Fruit fly (Drosophila melanogaster) whole organism, embryonic: Measurements from ENCODE around the gene CG14636.
A peak's percentile ranks its signal among the peaks of the same experiment; 100 is the strongest.

Experiments
- BEAF-32 ChIP-seq: fragments of 200-800 bp; sonication (Bioruptor generic); optimal IDR thresholded peaks from 3 replicates; lab custom pipeline; 2017; ENCODE audit warnings: missing biosample characterization, missing genetic modification characterization, mild to moderate bottlenecking, moderate library complexity, missing genetic modification reagents
- C15 ChIP-seq: fragments of 200-800 bp; sonication (Bioruptor generic); IDR thresholded peaks from 3 replicates; pipeline ENCODE4 v1.3.6; 2022; ENCODE audit warnings: missing biosample characterization, missing genetic modification characterization
- CG11560 ChIP-seq: fragments of 200-800 bp; sonication (Bioruptor generic); IDR thresholded peaks from 3 replicates; pipeline ENCODE4 v1.3.6; 2022; ENCODE audit warnings: missing biosample characterization, missing genetic modification characterization
- CG12659 ChIP-seq: fragments of 200-800 bp; sonication (Bioruptor generic); optimal IDR thresholded peaks from 3 replicates; lab custom pipeline; 2017; ENCODE audit warnings: mild to moderate bottlenecking, missing biosample characterization, missing genetic modification reagents, missing genetic modification characterization
- CG13296 ChIP-seq: fragments of 200-800 bp; sonication (Bioruptor generic); optimal IDR thresholded peaks from 3 replicates; lab custom pipeline; 2018; ENCODE audit warnings: missing biosample characterization, mild to moderate bottlenecking, missing genetic modification characterization
- CG15514 ChIP-seq: fragments of 200-800 bp; sonication (Bioruptor generic); optimal IDR thresholded peaks from 3 replicates; lab custom pipeline; 2017; ENCODE audit warnings: missing biosample characterization, missing genetic modification characterization, mild to moderate bottlenecking, moderate library complexity, missing genetic modification reagents
- CG18011 ChIP-seq: fragments of 200-800 bp; sonication (Bioruptor generic); optimal IDR thresholded peaks from 2 replicates; lab custom pipeline; 2017; ENCODE audit warnings: missing biosample characterization, missing genetic modification characterization, mild to moderate bottlenecking, moderate library complexity, missing genotype
- CG18262 ChIP-seq: fragments of 200-800 bp; optimal IDR thresholded peaks from 3 replicates; lab custom pipeline; 2019; ENCODE audit warnings: missing biosample characterization, mild to moderate bottlenecking, missing genetic modification characterization, moderate library complexity
- CG30403 ChIP-seq: fragments of 200-800 bp; sonication (Bioruptor generic); optimal IDR thresholded peaks from 3 replicates; lab custom pipeline; 2016; ENCODE audit warnings: missing biosample characterization, missing genetic modification characterization
- CG34422 ChIP-seq: fragments of 200-800 bp; sonication (Bioruptor generic); IDR thresholded peaks from 3 replicates; pipeline ENCODE4 v1.3.6; 2022; ENCODE audit warnings: missing biosample characterization, missing genetic modification characterization
- CG3726 ChIP-seq: fragments of 200-800 bp; sonication (Bioruptor generic); IDR thresholded peaks from 3 replicates; pipeline ENCODE4, ENCODE4 v1.3.6; 2022; ENCODE audit warnings: missing biosample characterization, missing genetic modification characterization
- CG4282 ChIP-seq: fragments of 200-800 bp; sonication (Bioruptor generic); optimal IDR thresholded peaks from 2 replicates; lab custom pipeline; 2016; ENCODE audit warnings: missing biosample characterization, missing genetic modification characterization
- CG6765 ChIP-seq: fragments of 200-800 bp; sonication (Bioruptor generic); optimal IDR thresholded peaks from 3 replicates; lab custom pipeline; 2017; ENCODE audit warnings: missing biosample characterization, mild to moderate bottlenecking, missing genetic modification characterization
- CG7786 ChIP-seq: fragments of 200-800 bp; sonication (Bioruptor generic); optimal IDR thresholded peaks from 2 replicates; lab custom pipeline; 2016; ENCODE audit warnings: missing biosample characterization, missing genetic modification characterization
- CG7839 ChIP-seq: fragments of 200-800 bp; sonication (Bioruptor generic); optimal IDR thresholded peaks from 3 replicates; lab custom pipeline; 2018; ENCODE audit warnings: missing biosample characterization, mild to moderate bottlenecking, missing genetic modification characterization, moderate library complexity
- CG7963 ChIP-seq: fragments of 200-800 bp; sonication (Bioruptor generic); IDR thresholded peaks from 3 replicates; pipeline ENCODE4 v1.3.6; 2022; ENCODE audit warnings: missing biosample characterization, missing genetic modification characterization; ENCODE audit not compliant: partially characterized antibody
- CG8944 ChIP-seq: fragments of 200-800 bp; sonication (Bioruptor generic); optimal IDR thresholded peaks from 3 replicates; lab custom pipeline; 2016; ENCODE audit warnings: missing biosample characterization, missing genetic modification characterization
- CG9876 ChIP-seq: fragments of 200-800 bp; sonication (Bioruptor generic); optimal IDR thresholded peaks from 2 replicates; lab custom pipeline; 2016; ENCODE audit warnings: missing biosample characterization, missing genetic modification characterization
- Camta ChIP-seq: fragments of 200-800 bp; sonication (Bioruptor generic); optimal IDR thresholded peaks from 2 replicates; lab custom pipeline; 2016; ENCODE audit warnings: missing biosample characterization, missing genetic modification characterization
- Deaf1 ChIP-seq: fragments of 200-800 bp; optimal IDR thresholded peaks from 3 replicates; lab custom pipeline; 2019; ENCODE audit warnings: missing biosample characterization, mild to moderate bottlenecking, missing genetic modification characterization, moderate library complexity
- Dek ChIP-seq: fragments of 200-800 bp; sonication (Bioruptor generic); optimal IDR thresholded peaks from 3 replicates; lab custom pipeline; 2019; ENCODE audit warnings: missing biosample characterization, mild to moderate bottlenecking, missing genetic modification characterization, moderate library complexity
- Dref ChIP-seq: fragments of 200-800 bp; sonication (Bioruptor generic); IDR thresholded peaks from 2 replicates; pipeline ENCODE4 v1.3.6; 2022; ENCODE audit warnings: missing biosample characterization, missing genetic modification characterization
- E2f2 ChIP-seq: fragments of 200-800 bp; sonication (Bioruptor generic); IDR thresholded peaks from 2 replicates; pipeline ENCODE4 v1.3.6; 2022; ENCODE audit warnings: missing biosample characterization, missing genetic modification characterization
- Fer3 ChIP-seq: fragments of 200-800 bp; sonication (Bioruptor generic); optimal IDR thresholded peaks from 2 replicates; lab custom pipeline; 2018; ENCODE audit warnings: missing biosample characterization, mild to moderate bottlenecking, missing genetic modification characterization, moderate library complexity
- Gsc ChIP-seq: fragments of 200-800 bp; sonication (Bioruptor generic); IDR thresholded peaks from 2 replicates; pipeline ENCODE4 v1.3.6; 2022; ENCODE audit warnings: missing biosample characterization, missing genetic modification characterization
- HmgZ ChIP-seq: fragments of 200-800 bp; sonication (Bioruptor generic); optimal IDR thresholded peaks from 2 replicates; lab custom pipeline; 2018; ENCODE audit warnings: missing biosample characterization, mild to moderate bottlenecking, missing genetic modification characterization
- Neu2 ChIP-seq: fragments of 200-800 bp; sonication (Bioruptor generic); optimal IDR thresholded peaks from 3 replicates; lab custom pipeline; 2016; ENCODE audit warnings: missing biosample characterization, missing genetic modification characterization, borderline replicate concordance
- Opbp ChIP-seq: fragments of 200-800 bp; sonication (Bioruptor generic); IDR thresholded peaks from 3 replicates; pipeline ENCODE4 v1.3.6; 2022; ENCODE audit warnings: missing biosample characterization, missing genetic modification characterization; ENCODE audit not compliant: partially characterized antibody
- PHDP ChIP-seq: fragments of 200-800 bp; sonication (Bioruptor generic); optimal IDR thresholded peaks from 3 replicates; lab custom pipeline; 2018; ENCODE audit warnings: missing biosample characterization, mild to moderate bottlenecking, missing genetic modification characterization, moderate library complexity
- Trl ChIP-seq, 3 experiments: fragments of >200 bp in 2 of 3; fragments of 200-800 bp in 1 of 3; sonication (Bioruptor generic) in 1 of 3; optimal IDR thresholded peaks; 2 replicates in 1 of 3; 3 replicates in 2 of 3; lab custom pipeline; 2016 to 2017; ENCODE audit warnings: missing biosample characterization in 1 of 3, missing genetic modification characterization in 1 of 3
- Usf ChIP-seq: fragments of 200-800 bp; sonication (Bioruptor generic); optimal IDR thresholded peaks from 2 replicates; lab custom pipeline; 2017; ENCODE audit warnings: missing genotype, missing biosample characterization, missing genetic modification characterization
- Xrp1 ChIP-seq: fragments of 200-800 bp; sonication (Bioruptor generic); IDR thresholded peaks from 2 replicates; pipeline ENCODE4 v1.3.6; 2022; ENCODE audit warnings: missing biosample characterization, missing genetic modification characterization
- YL-1 ChIP-seq: fragments of 200-800 bp; sonication (Bioruptor generic); optimal IDR thresholded peaks from 3 replicates; lab custom pipeline; 2017; ENCODE audit warnings: missing biosample characterization, mild to moderate bottlenecking, missing genetic modification characterization
- al ChIP-seq: fragments of 200-800 bp; sonication (Bioruptor generic); IDR thresholded peaks from 2 replicates; pipeline ENCODE4 v1.3.6; 2022; ENCODE audit warnings: missing biosample characterization, missing genetic modification characterization
- ara ChIP-seq: fragments of 200-800 bp; sonication (Bioruptor generic); IDR thresholded peaks from 2 replicates; pipeline ENCODE4 v1.3.6; 2022; ENCODE audit warnings: missing biosample characterization, missing genetic modification characterization
- ash1 ChIP-seq: fragments of 200-800 bp; sonication (Bioruptor generic); optimal IDR thresholded peaks from 2 replicates; lab custom pipeline; 2018; ENCODE audit warnings: missing biosample characterization, mild to moderate bottlenecking, missing genetic modification characterization
- btn ChIP-seq: fragments of 200-800 bp; sonication (Bioruptor generic); optimal IDR thresholded peaks from 2 replicates; lab custom pipeline; 2016; ENCODE audit warnings: missing biosample characterization, missing genetic modification characterization
- cas ChIP-seq: fragments of 200-800 bp; sonication (Bioruptor generic); IDR thresholded peaks from 2 replicates; pipeline ENCODE4 v1.3.6; 2022; ENCODE audit warnings: missing biosample characterization, missing genetic modification characterization
- ewg ChIP-seq: fragments of 200-800 bp; sonication (Bioruptor generic); optimal IDR thresholded peaks from 3 replicates; lab custom pipeline; 2017; ENCODE audit warnings: mild to moderate bottlenecking, missing biosample characterization, missing genetic modification reagents, missing genetic modification characterization
- hb ChIP-seq: fragments of 200-800 bp; sonication (Bioruptor generic); IDR thresholded peaks from 3 replicates; pipeline ENCODE4 v1.3.6; 2022; ENCODE audit warnings: missing biosample characterization, missing genetic modification characterization; ENCODE audit not compliant: partially characterized antibody
- maf-S ChIP-seq: fragments of 200-800 bp; sonication (Bioruptor generic); optimal IDR thresholded peaks from 2 replicates; lab custom pipeline; 2016; ENCODE audit warnings: missing biosample characterization, missing genetic modification characterization
- nom ChIP-seq: fragments of 200-800 bp; sonication (Bioruptor generic); optimal IDR thresholded peaks from 2 replicates; lab custom pipeline; 2017; ENCODE audit warnings: missing biosample characterization, missing genetic modification characterization, mild to moderate bottlenecking, moderate library complexity, missing genetic modification reagents
- pan ChIP-seq, 4 experiments: fragments of >200 bp in 3 of 4; fragments of 200-800 bp in 1 of 4; sonication (Bioruptor generic) in 1 of 4; optimal IDR thresholded peaks in 3 of 4; IDR thresholded peaks in 1 of 4; 2 replicates each; pipeline versions ENCODE4 v1.3.6 to Lab custom; 2017 to 2022; ENCODE audit warnings: missing biosample characterization in 2 of 4, missing genetic modification characterization in 2 of 4, mixed read lengths in 1 of 4
- pita ChIP-seq: fragments of 200-800 bp; sonication (Bioruptor generic); optimal IDR thresholded peaks from 2 replicates; lab custom pipeline; 2017; ENCODE audit warnings: missing biosample characterization, mild to moderate bottlenecking, missing genetic modification characterization
- pros ChIP-seq: fragments of 200-800 bp; sonication (Bioruptor generic); optimal IDR thresholded peaks from 3 replicates; lab custom pipeline; 2019; ENCODE audit warnings: missing biosample characterization, mild to moderate bottlenecking, missing genetic modification characterization, moderate library complexity
- pum ChIP-seq: fragments of 200-800 bp; sonication (Bioruptor generic); optimal IDR thresholded peaks from 2 replicates; lab custom pipeline; 2016; ENCODE audit warnings: missing biosample characterization, missing genetic modification characterization
- pzg ChIP-seq: fragments of 200-800 bp; sonication (Bioruptor generic); optimal IDR thresholded peaks from 3 replicates; lab custom pipeline; 2018; ENCODE audit warnings: missing biosample characterization, mild to moderate bottlenecking, missing genetic modification characterization, moderate library complexity
- sens ChIP-seq: fragments of 200-800 bp; sonication (Bioruptor generic); peaks from one replicate; lab custom pipeline; 2016; ENCODE audit warnings: missing biosample characterization, missing genetic modification characterization
- tio ChIP-seq: fragments of 200-800 bp; sonication (Bioruptor generic); optimal IDR thresholded peaks from 2 replicates; lab custom pipeline; 2017; ENCODE audit warnings: missing biosample characterization, missing genetic modification characterization, inconsistent platforms

CG14636 gene

dm6 chr3R:4220780-4221179 lies 5.7 kb upstream of the CG14636 start (continued):
- TF ChIP-seq CG6765, result no peak
- TF ChIP-seq pum (GFP tag; lab: Kevin White, UChicago), result no peak
- TF ChIP-seq Xrp1 (GFP tag; lab: Robert Waterston, UW), result peak; percentile 7; the same call in 1 of the 2 replicates
- TF ChIP-seq Opbp (GFP tag; lab: Robert Waterston, UW), result peak; percentile 98
- TF ChIP-seq pan (optimal IDR thresholded peaks at IDR 0.05; lab: Kevin White, UChicago), result no peak
- TF ChIP-seq pan (GFP tag; optimal IDR thresholded peaks at IDR 0.05 in 1 of 2, IDR thresholded peaks at IDR 0.05 in 1 of 2), result no peak
- TF ChIP-seq Trl (optimal IDR thresholded peaks at IDR 0.05; lab: Kevin White, UChicago), result no peak
- TF ChIP-seq Trl (GFP tag; optimal IDR thresholded peaks at IDR 0.05; lab: Kevin White, UChicago), result peak; percentile 43
- peak; percentile 20 for TF ChIP-seq CG18011 (GFP tag; lab: Kevin White, UChicago)
- TF ChIP-seq C15, result no peak
- no peak for TF ChIP-seq CG7839 (tag; lab: Kevin White, UChicago)
- no peak for TF ChIP-seq CG18262 (tag; lab: Kevin White, UChicago)
- TF ChIP-seq pzg (GFP tag; lab: Kevin White, UChicago), result peak; percentile 97
- TF ChIP-seq BEAF-32 (GFP tag; lab: Kevin White, UChicago), result peak; percentile 98
- peak; percentile 97 for TF ChIP-seq hb (GFP tag; lab: Robert Waterston, UW)
- TF ChIP-seq CG3726 (GFP tag; lab: Robert Waterston, UW), result no peak
- peak; percentile 19 for TF ChIP-seq PHDP
- TF ChIP-seq CG8944 (GFP tag; lab: Kevin White, UChicago), result peak; percentile 22
- no peak for TF ChIP-seq CG4282 (GFP tag; lab: Kevin White, UChicago)
- peak; percentile 45 for TF ChIP-seq Dek (tag; lab: Kevin White, UChicago)
- TF ChIP-seq Fer3 (tag; lab: Kevin White, UChicago), result peak; percentile 39
- TF ChIP-seq CG11560, result no peak
- TF ChIP-seq Camta, result peak; percentile 14
- no peak for TF ChIP-seq pita (GFP tag; lab: Kevin White, UChicago)
- no peak for TF ChIP-seq nom (GFP tag; lab: Kevin White, UChicago)
- 0 out of 2 replicates have a peak, but pooled peaks have one; percentile 10 for TF ChIP-seq al (GFP tag; lab: Robert Waterston, UW)
- TF ChIP-seq YL-1 (GFP tag; lab: Kevin White, UChicago), result peak; percentile 87
- TF ChIP-seq CG9876 (GFP tag; lab: Kevin White, UChicago), result peak; percentile 8
- TF ChIP-seq CG34422 (GFP tag; lab: Robert Waterston, UW), result peak; percentile 56; the same call in 2 of the 3 replicates
- no peak for TF ChIP-seq btn (GFP tag; lab: Kevin White, UChicago)
- peak; percentile 25 for TF ChIP-seq CG30403 (GFP tag; lab: Kevin White, UChicago)
- peak; percentile 33 for TF ChIP-seq Deaf1
- no peak for TF ChIP-seq Neu2 (GFP tag; lab: Kevin White, UChicago)
- TF ChIP-seq CG15514, result peak; percentile 100
- TF ChIP-seq E2f2 (GFP tag; lab: Robert Waterston, UW), result peak; percentile 99
- no peak for TF ChIP-seq Usf (GFP tag; lab: Kevin White, UChicago)
- TF ChIP-seq maf-S, result peak; percentile 27
- TF ChIP-seq ash1 (GFP tag; lab: Kevin White, UChicago), result no peak
- peak; percentile 76 for TF ChIP-seq ewg (GFP tag; lab: Kevin White, UChicago)
- TF ChIP-seq ara (GFP tag; lab: Robert Waterston, UW), result no peak
- TF ChIP-seq pros, result no peak
- peak; percentile 74 for TF ChIP-seq HmgZ (tag; lab: Kevin White, UChicago)
- TF ChIP-seq sens, result peak; percentile 73
- peak; percentile 100 for TF ChIP-seq Dref (GFP tag; lab: Robert Waterston, UW)
- no peak for TF ChIP-seq Gsc (GFP tag; lab: Robert Waterston, UW)
- TF ChIP-seq CG7786 (GFP tag; lab: Kevin White, UChicago), result peak; percentile 36
- TF ChIP-seq cas (GFP tag; lab: Robert Waterston, UW), result peak; percentile 25; the same call in 1 of the 2 replicates
- no peak for TF ChIP-seq CG13296 (GFP tag; lab: Kevin White, UChicago)
- TF ChIP-seq tio (GFP tag; lab: Kevin White, UChicago), result no peak
- peak; percentile 72 for TF ChIP-seq CG12659 (GFP tag; lab: Kevin White, UChicago)
- TF ChIP-seq CG7963 (GFP tag; lab: Robert Waterston, UW), result peak; percentile 97
